Fruit fly (Drosophila melanogaster): ENCODE measurements around the gene CG13737.

The CG13737 gene

dm6 chr3L:13923332-13924272 lies 44.8 kb downstream of the CG13737 start (continued):
- TF ChIP-seq bcd (GFP tag; optimal IDR thresholded peaks at IDR 0.05) (peak; percentile 58), Aef1 (GFP tag; IDR thresholded peaks at IDR 0.05) (peak; percentile 71), dmrt11E (tag; optimal IDR thresholded peaks at IDR 0.05) (peak; percentile 10), CG32532 (GFP tag; IDR thresholded peaks at IDR 0.05) (peak; percentile 93), CG14860 (GFP tag; IDR thresholded peaks at IDR 0.05; ENCODE audit: partially characterized antibody) (no peak), Abd-B (GFP tag; optimal IDR thresholded peaks at IDR 0.05) (peak; percentile 52), ems (GFP tag; optimal IDR thresholded peaks at IDR 0.05) (no peak), CG9876 (GFP tag; optimal IDR thresholded peaks at IDR 0.05) (no peak), CG18619 (GFP tag; optimal IDR thresholded peaks at IDR 0.05) (peak; percentile 25), zen2 (GFP tag; IDR thresholded peaks at IDR 0.05; ENCODE audit: partially characterized antibody) (no peak), CoRest (tag; optimal IDR thresholded peaks at IDR 0.05) (peak; percentile 38), Ets65A (GFP tag) (no peak), row (GFP tag; IDR thresholded peaks at IDR 0.05) (peak; percentile 69), CG7928 (GFP tag; optimal IDR thresholded peaks at IDR 0.05) (peak; percentile 31), CG16779 (GFP tag; IDR thresholded peaks at IDR 0.05) (0 out of 2 replicates have a peak, but pooled peaks have one; percentile 60), CG1603 (tag; optimal IDR thresholded peaks at IDR 0.05) (no peak), Xbp1 (GFP tag; optimal IDR thresholded peaks at IDR 0.05) (peak; percentile 32), Jarid2 (GFP tag; optimal IDR thresholded peaks at IDR 0.05) (no peak), CG3995 (GFP tag; optimal IDR thresholded peaks at IDR 0.05) (no peak), ato (GFP tag; IDR thresholded peaks at IDR 0.05; ENCODE audit: partially characterized antibody) (no peak), CG5180 (GFP tag; optimal IDR thresholded peaks at IDR 0.05) (no peak), CG34376 (GFP tag; optimal IDR thresholded peaks at IDR 0.05) (no peak), disco-r (GFP tag; optimal IDR thresholded peaks at IDR 0.05) (no peak), CG4820 (GFP tag; optimal IDR thresholded peaks at IDR 0.05) (peak; percentile 39), cad (GFP tag; optimal IDR thresholded peaks at IDR 0.05) (no peak), CG8089 (GFP tag; optimal IDR thresholded peaks at IDR 0.05) (no peak), fd96Cb (tag; optimal IDR thresholded peaks at IDR 0.05) (peak; percentile 29), Dp (GFP tag; optimal IDR thresholded peaks at IDR 0.05) (no peak), trem (tag; optimal IDR thresholded peaks at IDR 0.05) (no peak), chif (GFP tag; optimal IDR thresholded peaks at IDR 0.05) (peak in 1 of 2 experiments; percentile 12), CG31224 (GFP tag; IDR thresholded peaks at IDR 0.05) (peak; percentile 81), CG10959 (GFP tag; IDR thresholded peaks at IDR 0.05) (0 out of 2 replicates have a peak, but pooled peaks have one; percentile 37), CG10147 (GFP tag; optimal IDR thresholded peaks at IDR 0.05) (peak; percentile 50), CG7556 (GFP tag; optimal IDR thresholded peaks at IDR 0.05) (peak; percentile 54), HLH4C (GFP tag; IDR thresholded peaks at IDR 0.05; ENCODE audit: partially characterized antibody) (no peak), sr (GFP tag; IDR thresholded peaks at IDR 0.05) (no peak), CG17385 (GFP tag; optimal IDR thresholded peaks at IDR 0.05) (peak; percentile 33), CG4707 (GFP tag; optimal IDR thresholded peaks at IDR 0.05) (no peak), Med (GFP tag) (peak; percentile 77), Opbp (GFP tag; IDR thresholded peaks at IDR 0.05; ENCODE audit: partially characterized antibody) (no peak), jing (GFP tag; optimal IDR thresholded peaks at IDR 0.05) (no peak), exex (tag; optimal IDR thresholded peaks at IDR 0.05) (no peak), grau (tag; optimal IDR thresholded peaks at IDR 0.05) (peak; percentile 56), Oaz (GFP tag; IDR thresholded peaks at IDR 0.05) (0 out of 2 replicates have a peak, but pooled peaks have one; percentile 8), CG1647 (GFP tag; optimal IDR thresholded peaks at IDR 0.05) (peak; percentile 35), Chrac-16 (GFP tag; optimal IDR thresholded peaks at IDR 0.05) (peak; percentile 14), Hmx (GFP tag; optimal IDR thresholded peaks at IDR 0.05) (no peak), Eip74EF (GFP tag; optimal IDR thresholded peaks at IDR 0.05) (no peak)
